Worm (Caenorhabditis elegans): ENCODE measurements around the gene hda-5.
"Not testable (repeated sequence)": the region's sequence is repeated elsewhere in the genome, so short reads cannot be mapped to it uniquely, and the experiment has no call there.

- not testable (repeated sequence) for TF ChIP-seq lin-39 (tag; optimal IDR thresholded peaks at IDR 0.05)
- TF ChIP-seq lin-11 (tag; optimal IDR thresholded peaks at IDR 0.05), result peak; percentile 50
- TF ChIP-seq unc-62 (GFP tag; optimal IDR thresholded peaks at IDR 0.05), result peak; percentile 18
Measured at ce11 chrII:11759277-11759676, 39.6 kb upstream of the hda-5 start, which contains the start of the genes F44E5.4 and F44E5.5.

Measured in whole organism, L2 larva.